Worm (Caenorhabditis elegans): Measurements from ENCODE around the gene msp-3.

DNA sequence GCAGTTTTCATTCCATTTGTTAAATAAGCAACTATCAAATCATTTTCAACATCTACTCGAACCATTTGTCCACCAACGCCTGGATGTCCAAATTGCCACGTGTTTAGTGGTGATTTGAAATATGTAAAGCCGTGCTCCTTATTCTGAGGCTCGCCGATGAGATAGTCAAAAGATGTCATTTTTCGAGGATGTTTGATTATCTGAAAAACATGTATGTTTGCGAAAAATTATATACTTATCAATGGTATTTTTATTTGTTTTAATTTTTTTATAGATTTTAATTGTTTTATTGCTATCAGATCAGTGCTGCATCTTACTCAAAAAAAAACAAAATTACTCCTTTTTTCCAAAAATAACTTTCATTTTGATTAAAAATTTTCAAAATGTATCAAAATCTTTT lies 32.7 kb upstream of the msp-3 start:
- TF ChIP-seq ama-1 (optimal IDR thresholded peaks at IDR 0.05) (no peak), nhr-25 (tag; optimal IDR thresholded peaks at IDR 0.05) (no peak), ztf-11 (tag; optimal IDR thresholded peaks at IDR 0.05) (no peak), lsy-12 (tag; optimal IDR thresholded peaks at IDR 0.05) (no peak), pqm-1 (tag; optimal IDR thresholded peaks at IDR 0.05) (no peak), unc-39 (tag; optimal IDR thresholded peaks at IDR 0.05) (no peak), elt-3 (tag; optimal IDR thresholded peaks at IDR 0.05) (no peak), fkh-2 (tag; optimal IDR thresholded peaks at IDR 0.05) (no peak), fos-1 (tag; optimal IDR thresholded peaks at IDR 0.05) (no peak), nhr-11 (tag; optimal IDR thresholded peaks at IDR 0.05) (no peak), nhr-43 (tag; optimal IDR thresholded peaks at IDR 0.05; ENCODE audit: poor library complexity, severe bottlenecking) (no peak), snpc-4 (tag; optimal IDR thresholded peaks at IDR 0.05) (no peak), ztf-4 (tag; optimal IDR thresholded peaks at IDR 0.05) (no peak), egl-27 (tag; optimal IDR thresholded peaks at IDR 0.05) (no peak)

Data from whole organism, L3 larva.